Worm (Caenorhabditis elegans): Measurements from ENCODE around the gene srd-55.

The srd-55 gene

DNA sequence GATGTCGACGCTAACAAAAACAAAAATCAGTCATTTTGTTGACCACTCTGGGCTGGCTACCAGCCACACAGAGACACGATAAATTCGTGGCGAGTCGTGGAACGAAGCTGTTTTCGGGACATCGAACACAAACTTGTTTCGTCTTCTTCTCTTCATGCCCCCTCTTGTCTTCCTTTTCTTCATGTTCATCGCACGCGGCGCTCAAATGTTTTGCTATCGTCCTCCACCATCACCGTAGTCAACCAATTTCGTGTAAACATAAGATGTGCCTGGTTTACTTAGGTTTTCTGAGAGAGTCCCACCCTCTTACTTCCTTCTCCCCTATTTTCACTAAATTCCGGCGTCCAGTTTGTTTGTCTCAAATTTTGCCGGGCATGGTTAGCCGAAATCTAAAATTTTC lies 18.0 kb upstream of the srd-55 start:
- no peak for TF ChIP-seq mec-3 (tag; optimal IDR thresholded peaks at IDR 0.05; ENCODE audit: borderline replicate concordance)
- no peak for TF ChIP-seq dve-1 (tag; optimal IDR thresholded peaks at IDR 0.05)
- no peak for TF ChIP-seq lin-11 (tag; optimal IDR thresholded peaks at IDR 0.05)
- TF ChIP-seq pax-1 (tag; optimal IDR thresholded peaks at IDR 0.05), result no peak
- TF ChIP-seq pqm-1 (tag; optimal IDR thresholded peaks at IDR 0.05), result no peak
- no peak for TF ChIP-seq ama-1 (optimal IDR thresholded peaks at IDR 0.05)
- no peak for TF ChIP-seq pha-2 (tag; optimal IDR thresholded peaks at IDR 0.05)
- TF ChIP-seq rnt-1 (tag; optimal IDR thresholded peaks at IDR 0.05), result no peak
- no peak for TF ChIP-seq unc-3 (GFP tag; conservative IDR thresholded peaks at IDR 0.05)
- TF ChIP-seq unc-3 (tag; optimal IDR thresholded peaks at IDR 0.05), result no peak
- TF ChIP-seq sox-4 (tag; optimal IDR thresholded peaks at IDR 0.05), result no peak
- no peak for TF ChIP-seq hlh-30 (tag; optimal IDR thresholded peaks at IDR 0.05; ENCODE audit: insufficient read depth)
- no peak for TF ChIP-seq ceh-34 (tag; optimal IDR thresholded peaks at IDR 0.05)
- no peak for TF ChIP-seq C08G9.2 (tag; optimal IDR thresholded peaks at IDR 0.05)
- TF ChIP-seq ceh-9 (tag; optimal IDR thresholded peaks at IDR 0.05), result no peak
- TF ChIP-seq sox-2 (GFP tag; IDR thresholded peaks at IDR 0.05), result no peak
- no peak for TF ChIP-seq F13H6.1 (tag; optimal IDR thresholded peaks at IDR 0.05)
- TF ChIP-seq sdc-2 (tag; optimal IDR thresholded peaks at IDR 0.05), result no peak

DNA sequence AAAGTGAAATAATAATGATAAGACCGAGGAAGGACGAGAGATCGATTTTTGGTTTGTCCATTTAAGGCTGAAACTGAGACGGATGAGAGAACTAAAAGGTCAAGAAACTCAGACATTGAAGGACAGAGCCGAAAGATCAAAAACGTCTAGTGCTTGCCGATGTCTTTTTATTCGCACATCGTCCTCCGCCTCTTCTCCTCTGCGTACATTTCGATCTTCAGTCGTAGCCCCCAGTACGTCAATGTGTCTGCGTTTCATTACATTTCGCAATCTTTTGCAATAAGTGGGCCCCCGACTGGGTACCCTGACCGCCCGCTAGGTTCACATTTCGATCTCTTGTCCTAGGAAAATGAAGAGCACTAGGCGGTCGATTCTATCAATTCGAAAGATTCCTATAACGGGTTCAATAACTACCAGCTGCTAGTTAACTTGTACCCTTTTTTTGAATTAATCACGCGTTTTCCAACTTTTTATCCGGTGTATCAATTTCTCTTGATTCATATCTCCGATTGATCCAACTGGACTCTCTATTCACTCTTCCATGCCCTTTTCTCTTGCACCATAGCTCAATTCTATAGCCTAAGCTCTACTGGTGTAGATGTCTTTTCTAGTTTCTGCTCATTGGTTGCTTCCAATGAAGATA lies 16.1 kb upstream of the srd-55 start:
- TF ChIP-seq hlh-15 (tag; optimal IDR thresholded peaks at IDR 0.05) (no peak), ceh-34 (tag; optimal IDR thresholded peaks at IDR 0.05) (peak; percentile 20), ttx-3 (tag; optimal IDR thresholded peaks at IDR 0.05) (no peak), lim-6 (tag; optimal IDR thresholded peaks at IDR 0.05) (no peak), unc-55 (GFP tag; optimal IDR thresholded peaks at IDR 0.05) (peak; percentile 32), dve-1 (tag; optimal IDR thresholded peaks at IDR 0.05) (peak; percentile 31), ceh-6 (GFP tag; optimal IDR thresholded peaks at IDR 0.05) (no peak), sox-2 (GFP tag; IDR thresholded peaks at IDR 0.05) (no peak), tbx-2 (tag; optimal IDR thresholded peaks at IDR 0.05) (peak; percentile 18), ceh-31 (tag; optimal IDR thresholded peaks at IDR 0.05) (peak; percentile 31), ceh-2 (tag; optimal IDR thresholded peaks at IDR 0.05) (no peak), nfya-1 (tag; optimal IDR thresholded peaks at IDR 0.05) (peak; percentile 4), ceh-18 (tag; optimal IDR thresholded peaks at IDR 0.05) (peak; percentile 3), pax-1 (tag; optimal IDR thresholded peaks at IDR 0.05) (no peak), ref-2 (tag; optimal IDR thresholded peaks at IDR 0.05) (no peak), ceh-24 (tag; optimal IDR thresholded peaks at IDR 0.05) (no peak), pha-2 (tag; optimal IDR thresholded peaks at IDR 0.05) (no peak)

DNA sequence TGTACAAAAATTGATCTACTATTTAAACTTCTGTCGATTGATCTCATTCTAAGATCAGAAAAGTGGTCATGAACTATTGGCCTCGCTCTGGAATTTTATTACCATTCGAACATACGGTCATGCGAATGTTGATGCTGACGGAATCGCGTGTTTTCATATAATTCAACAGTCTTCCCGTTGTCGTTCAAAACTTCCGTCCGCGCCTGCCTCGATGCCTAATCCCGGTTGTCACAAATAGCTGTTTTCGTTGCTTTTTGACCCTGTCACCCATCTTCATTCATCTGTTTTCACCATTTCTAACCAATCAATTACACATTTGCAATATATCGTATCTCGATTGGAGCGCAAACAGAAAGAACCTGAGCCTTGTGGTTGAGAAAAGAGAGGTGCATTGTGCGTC lies 14.9 kb upstream of the srd-55 start:
- no peak for TF ChIP-seq sdc-2 (tag; optimal IDR thresholded peaks at IDR 0.05)
- no peak for TF ChIP-seq ceh-9 (tag; optimal IDR thresholded peaks at IDR 0.05)
- no peak for TF ChIP-seq pag-3 (tag; optimal IDR thresholded peaks at IDR 0.05; ENCODE audit: borderline replicate concordance)
- TF ChIP-seq unc-42 (tag; optimal IDR thresholded peaks at IDR 0.05), result no peak
- TF ChIP-seq unc-55 (GFP tag; optimal IDR thresholded peaks at IDR 0.05), result no peak
- no peak for TF ChIP-seq dve-1 (tag; optimal IDR thresholded peaks at IDR 0.05)

DNA sequence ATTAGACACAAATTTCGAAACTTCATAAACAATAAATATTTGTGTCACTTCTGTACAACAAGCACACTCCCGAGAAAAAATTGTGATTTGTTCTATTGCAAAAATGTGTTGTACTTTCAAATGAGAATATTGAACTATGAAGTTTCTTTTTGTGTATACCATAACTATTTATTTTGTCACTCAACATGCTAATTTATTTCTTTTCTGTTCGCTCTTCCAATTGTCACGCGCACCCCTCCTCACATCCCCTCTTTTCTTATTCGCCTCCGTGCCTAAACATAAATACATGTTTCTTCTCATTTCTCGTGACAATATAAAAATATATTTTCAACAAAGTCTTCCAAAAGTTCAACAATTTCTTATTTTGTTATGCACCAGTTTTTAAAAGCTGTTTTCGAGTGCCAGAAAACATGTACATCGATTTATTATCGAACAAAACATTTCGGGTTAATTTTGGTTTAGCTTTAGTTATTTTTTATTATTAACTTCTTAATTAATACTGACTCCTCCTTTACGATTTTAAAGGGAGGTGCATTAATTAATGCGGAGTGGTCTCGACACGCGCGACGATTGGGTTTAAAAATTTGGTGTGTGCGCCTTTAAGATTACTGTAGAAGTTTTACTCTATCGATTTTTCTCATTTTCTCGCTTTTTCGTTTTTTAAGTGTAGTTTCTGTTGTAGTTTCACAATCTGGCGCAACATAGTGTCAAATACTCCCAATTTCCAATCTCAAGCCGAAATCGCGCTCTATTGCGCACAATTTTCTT lies 14.2 kb upstream of the srd-55 start:
- no peak for TF ChIP-seq F13H6.1 (tag; optimal IDR thresholded peaks at IDR 0.05)
- TF ChIP-seq fkh-10 (GFP tag; optimal IDR thresholded peaks at IDR 0.05), result no peak
- TF ChIP-seq ets-4 (tag; optimal IDR thresholded peaks at IDR 0.05), result no peak
- TF ChIP-seq T23F11.4 (GFP tag; optimal IDR thresholded peaks at IDR 0.05), result no peak
- TF ChIP-seq ceh-24 (tag; optimal IDR thresholded peaks at IDR 0.05), result no peak
- TF ChIP-seq dmd-4 (tag; optimal IDR thresholded peaks at IDR 0.05; ENCODE audit: borderline replicate concordance), result no peak
- TF ChIP-seq K02D7.2 (tag; optimal IDR thresholded peaks at IDR 0.05), result no peak
- no peak for TF ChIP-seq K09A11.1 (tag; optimal IDR thresholded peaks at IDR 0.05; ENCODE audit: insufficient read depth)
- no peak for TF ChIP-seq hlh-30 (tag; optimal IDR thresholded peaks at IDR 0.05; ENCODE audit: insufficient read depth)
- TF ChIP-seq nhr-232 (tag; optimal IDR thresholded peaks at IDR 0.05), result no peak
- no peak for TF ChIP-seq ceh-45 (GFP tag; IDR thresholded peaks at IDR 0.05)
- TF ChIP-seq ceh-34 (tag; optimal IDR thresholded peaks at IDR 0.05), result no peak
- TF ChIP-seq unc-86 (tag; optimal IDR thresholded peaks at IDR 0.05), result no peak
- TF ChIP-seq lin-11 (tag; optimal IDR thresholded peaks at IDR 0.05), result no peak
- TF ChIP-seq sox-4 (tag; optimal IDR thresholded peaks at IDR 0.05), result no peak
- TF ChIP-seq ttx-3 (tag; optimal IDR thresholded peaks at IDR 0.05), result no peak
